Worm (Caenorhabditis elegans) whole organism, L4 larva: ENCODE data around the gene clec-238.

ENCODE experiments used
- lin-13 ChIP-seq: fragments of 150-350 bp; optimal IDR thresholded peaks from 2 replicates; lab custom pipeline; 2014; ENCODE audit warnings: missing biosample characterization, missing genetic modification reagents, missing genetic modification characterization
- nhr-76 ChIP-seq: fragments of 150-350 bp; optimal IDR thresholded peaks from 2 replicates; lab custom pipeline; 2014; ENCODE audit warnings: missing biosample characterization, missing genetic modification characterization
- pha-4 ChIP-seq, 2 experiments: fragments of 150-350 bp in 1 of 2; fragments of 200-800 bp in 1 of 2; sonication (Bioruptor generic) in 1 of 2; IDR thresholded peaks in 1 of 2; optimal IDR thresholded peaks in 1 of 2; 2 replicates each; pipeline versions ENCODE4 v1.3.6 to Lab custom; 2014 to 2022; ENCODE audit warnings: missing genetic modification characterization in 2 of 2, missing genetic modification reagents in 2 of 2, missing biosample characterization in 1 of 2, missing compliant biosample characterization in 1 of 2

DNA sequence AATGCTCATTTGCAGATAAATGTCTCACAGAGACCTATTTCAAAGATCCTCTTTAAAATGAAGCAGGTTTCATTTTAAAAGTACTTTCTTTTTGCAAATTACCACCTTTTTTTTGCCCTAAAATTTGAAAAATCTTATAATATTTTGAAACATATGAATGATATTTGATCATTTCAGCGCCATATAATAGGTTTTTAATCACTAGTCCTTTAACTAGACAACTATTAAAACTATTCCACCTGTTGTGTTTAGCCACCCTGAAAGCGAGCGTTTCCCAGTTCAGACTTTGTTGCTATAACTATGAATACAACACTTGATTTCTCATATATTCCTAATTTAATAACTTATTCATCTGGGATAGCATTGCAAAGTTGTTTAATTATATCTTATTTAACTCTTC lies 40.1 kb downstream of the clec-238 start, which contains the start of gene srz-95:
- TF ChIP-seq lin-13 (GFP tag; lab: Kevin White, UChicago) (no peak), pha-4 (GFP tag; IDR thresholded peaks at IDR 0.05; lab: Robert Waterston, UW) (no peak), pha-4 (tag; optimal IDR thresholded peaks at IDR 0.05; lab: Kevin White, UChicago) (no peak), nhr-76 (tag; lab: Kevin White, UChicago) (no peak)
